Worm (Caenorhabditis elegans) whole organism, L4 larva: ENCODE measurements around the gene D1086.1.
A peak's percentile ranks its signal among the peaks of the same experiment; 100 is the strongest.

Experiments
- D1046.2 ChIP-seq: fragments of 200-800 bp; sonication (Bioruptor generic); IDR thresholded peaks from 2 replicates; pipeline ENCODE4 v1.3.6; 2022; ENCODE audit warnings: missing genetic modification characterization, missing compliant biosample characterization
- F44E2.7 ChIP-seq: fragments of 200-800 bp; sonication (Bioruptor generic); IDR thresholded peaks from 2 replicates; pipeline ENCODE4 v2.1.2; 2022; ENCODE audit warnings: missing genetic modification characterization, missing compliant biosample characterization
- R02D3.7 ChIP-seq: fragments of 150-350 bp; sonication (generic microtip); optimal IDR thresholded peaks from 3 replicates; lab custom pipeline; 2014; ENCODE audit warnings: missing biosample characterization, missing genetic modification characterization
- T26A8.4 ChIP-seq: fragments of 200-800 bp; sonication (Bioruptor generic); IDR thresholded peaks from 2 replicates; pipeline ENCODE4 v1.3.6; 2022; ENCODE audit warnings: missing genetic modification characterization, missing compliant biosample characterization
- Y105C5A.15 ChIP-seq: fragments of 200-800 bp; sonication (Bioruptor generic); IDR thresholded peaks from 2 replicates; pipeline ENCODE4 v1.3.6; 2022; ENCODE audit warnings: missing genetic modification characterization, missing compliant biosample characterization
- Y75B8A.6 ChIP-seq: fragments of 200-800 bp; sonication (Bioruptor generic); IDR thresholded peaks from 2 replicates; pipeline ENCODE4 v1.3.6; 2022; ENCODE audit warnings: missing genetic modification reagents, missing genetic modification characterization, missing compliant biosample characterization
- aha-1 ChIP-seq: fragments of 150-350 bp; peaks from one replicate; lab custom pipeline; 2014; ENCODE audit warnings: missing biosample characterization, missing genetic modification characterization
- ama-1 ChIP-seq: fragments of 150-350 bp; optimal IDR thresholded peaks from 2 replicates; lab custom pipeline; 2014; ENCODE audit warnings: inconsistent platforms, mixed read lengths
- ceh-20 ChIP-seq: fragments of 200-800 bp; sonication (Bioruptor generic); IDR thresholded peaks from 2 replicates; pipeline ENCODE4 v1.3.6; 2022; ENCODE audit warnings: missing genetic modification reagents, missing genetic modification characterization, missing compliant biosample characterization
- ceh-28 ChIP-seq: fragments of 150-350 bp; optimal IDR thresholded peaks from 2 replicates; lab custom pipeline; 2014; ENCODE audit warnings: missing biosample characterization, missing genetic modification reagents, missing genetic modification characterization
- ceh-32 ChIP-seq: sonication (generic microtip); optimal IDR thresholded peaks from 2 replicates; lab custom pipeline; 2016; ENCODE audit warnings: mild to moderate bottlenecking, missing genetic modification characterization, missing compliant biosample characterization; ENCODE audit not compliant: poor library complexity
- ceh-82 ChIP-seq: sonication (generic microtip); optimal IDR thresholded peaks from 2 replicates; lab custom pipeline; 2017; ENCODE audit warnings: missing biosample characterization, missing genetic modification characterization
- ces-1 ChIP-seq: fragments of 150-350 bp; sonication (generic microtip); optimal IDR thresholded peaks from 4 replicates; lab custom pipeline; 2014; ENCODE audit warnings: missing biosample characterization, missing genetic modification reagents, missing genetic modification characterization
- daf-16 ChIP-seq, 3 experiments: sonication (generic microtip); optimal IDR thresholded peaks; 2 replicates each; lab custom pipeline; 2016 to 2017; ENCODE audit warnings: missing genetic modification characterization in 3 of 3, missing genetic modification reagents in 3 of 3, mild to moderate bottlenecking in 2 of 3, missing compliant biosample characterization in 2 of 3, missing biosample characterization in 1 of 3, moderate library complexity in 1 of 3
- hlh-11 ChIP-seq: fragments of 200-800 bp; sonication (Bioruptor generic); optimal IDR thresholded peaks from 2 replicates; lab custom pipeline; 2018; ENCODE audit warnings: mild to moderate bottlenecking, missing genetic modification characterization, missing compliant biosample characterization
- hlh-30 ChIP-seq: sonication (generic microtip); optimal IDR thresholded peaks from 2 replicates; lab custom pipeline; 2017; ENCODE audit warnings: antibody characterized with exemption, mild to moderate bottlenecking, missing genetic modification characterization, missing compliant biosample characterization; ENCODE audit not compliant: insufficient read depth
- jun-1 ChIP-seq: fragments of 150-350 bp; optimal IDR thresholded peaks from 2 replicates; lab custom pipeline; 2014; ENCODE audit warnings: missing biosample characterization, missing genetic modification reagents, missing genetic modification characterization
- lin-29 ChIP-seq: fragments of 200-800 bp; sonication (Bioruptor generic); IDR thresholded peaks from 2 replicates; pipeline ENCODE4 v1.3.6; 2022; ENCODE audit warnings: missing genetic modification reagents, missing genetic modification characterization, missing compliant biosample characterization
- lin-38 ChIP-seq: fragments of 200-800 bp; sonication (Bioruptor generic); IDR thresholded peaks from 2 replicates; pipeline ENCODE4 v1.3.6; 2022; ENCODE audit warnings: missing genetic modification reagents, missing genetic modification characterization, missing compliant biosample characterization
- lsy-2 ChIP-seq, 2 experiments: fragments of 150-350 bp in 1 of 2; sonication (generic microtip) in 1 of 2; optimal IDR thresholded peaks; 2 replicates each; lab custom pipeline; 2014 to 2017; ENCODE audit warnings: missing biosample characterization in 2 of 2, missing genetic modification characterization in 2 of 2
- mdl-1 ChIP-seq, 2 experiments: fragments of 150-350 bp in 1 of 2; sonication (generic microtip) in 1 of 2; optimal IDR thresholded peaks; 2 replicates each; lab custom pipeline; 2014 to 2017; ENCODE audit warnings: missing biosample characterization in 2 of 2, missing genetic modification characterization in 2 of 2
- mdt-29 ChIP-seq: fragments of 200-800 bp; sonication (Bioruptor generic); IDR thresholded peaks from 2 replicates; pipeline ENCODE4 v1.3.6; 2022; ENCODE audit warnings: missing genetic modification reagents, missing genetic modification characterization, missing compliant biosample characterization
- mxl-3 ChIP-seq: fragments of 200-800 bp; sonication (Bioruptor generic); optimal IDR thresholded peaks from 2 replicates; lab custom pipeline; 2018; ENCODE audit warnings: mild to moderate bottlenecking, missing genetic modification characterization, missing compliant biosample characterization
- nhr-10 ChIP-seq: fragments of 150-350 bp; optimal IDR thresholded peaks from 2 replicates; lab custom pipeline; 2014; ENCODE audit warnings: missing biosample characterization, missing genetic modification characterization
- nhr-11 ChIP-seq: fragments of 150-350 bp; optimal IDR thresholded peaks from 2 replicates; lab custom pipeline; 2014; ENCODE audit warnings: missing biosample characterization, missing genetic modification characterization
- nhr-25 ChIP-seq: sonication (generic microtip); optimal IDR thresholded peaks from 2 replicates; lab custom pipeline; 2017; ENCODE audit warnings: missing genetic modification characterization, mild to moderate bottlenecking, missing compliant biosample characterization, antibody characterized with exemption, moderate library complexity, borderline replicate concordance; ENCODE audit not compliant: insufficient read depth
- nhr-28 ChIP-seq: fragments of 150-350 bp; optimal IDR thresholded peaks from 2 replicates; lab custom pipeline; 2014; ENCODE audit warnings: missing biosample characterization, missing genetic modification characterization
- pqm-1 ChIP-seq: sonication (generic microtip); optimal IDR thresholded peaks from 2 replicates; lab custom pipeline; 2017; ENCODE audit warnings: missing biosample characterization, missing genetic modification characterization
- skn-1 ChIP-seq: fragments of 150-350 bp; optimal IDR thresholded peaks from 2 replicates; lab custom pipeline; 2014; ENCODE audit warnings: missing biosample characterization, missing genetic modification characterization
- tag-97 ChIP-seq: fragments of 200-800 bp; sonication (Bioruptor generic); IDR thresholded peaks from 2 replicates; pipeline ENCODE4 v1.3.6; 2022; ENCODE audit warnings: missing genetic modification characterization, missing compliant biosample characterization
- tra-1 ChIP-seq: fragments of 200-800 bp; sonication (Bioruptor generic); IDR thresholded peaks from 2 replicates; pipeline ENCODE4 v1.3.6; 2022; ENCODE audit warnings: missing genetic modification reagents, missing genetic modification characterization, missing compliant biosample characterization
- unc-62 ChIP-seq, 3 experiments: fragments of 150-350 bp in 1 of 3; sonication (generic microtip); optimal IDR thresholded peaks in 2 of 3; peaks in 1 of 3; 1 replicate in 1 of 3; 2 replicates in 2 of 3; lab custom pipeline; 2014 to 2017; ENCODE audit warnings: missing biosample characterization in 3 of 3, missing genetic modification characterization in 3 of 3, missing genetic modification reagents in 3 of 3, missing genotype in 1 of 3
- zag-1 ChIP-seq: fragments of 150-350 bp; optimal IDR thresholded peaks from 2 replicates; lab custom pipeline; 2014; ENCODE audit warnings: missing biosample characterization, missing genetic modification characterization

Gene D1086.1

ce11 chrV:14094953-14095352, 3.7 kb upstream of the D1086.1 start:
- TF ChIP-seq skn-1 (tag; lab: Kevin White, UChicago) (no peak), Y75B8A.6 (no peak), ceh-28 (no peak), F44E2.7 (GFP tag; lab: Robert Waterston, UW) (no peak), tra-1 (GFP tag; lab: Robert Waterston, UW) (no peak), unc-62 (GFP tag; optimal IDR thresholded peaks at IDR 0.05 in 1 of 2; lab: Kevin White, UChicago) (peak in 1 of 2 experiments; percentile 81), unc-62 (tag; optimal IDR thresholded peaks at IDR 0.05; lab: Kevin White, UChicago) (no peak), nhr-25 (tag; lab: Kevin White, UChicago) (peak; percentile 35), mxl-3 (GFP tag; lab: Kevin White, UChicago) (peak; percentile 72), mdl-1 (tag; optimal IDR thresholded peaks at IDR 0.05; lab: Kevin White, UChicago) (peak in 1 of 2 experiments; percentile 41), aha-1 (tag; lab: Kevin White, UChicago) (peak; percentile 70), nhr-28 (peak; percentile 67), hlh-11 (tag; lab: Kevin White, UChicago) (peak; percentile 15), ceh-82 (tag; lab: Kevin White, UChicago) (no peak), ceh-20 (GFP tag; lab: Robert Waterston, UW) (peak; percentile 83), hlh-30 (tag; lab: Kevin White, UChicago) (peak; percentile 60), Y105C5A.15 (GFP tag; lab: Robert Waterston, UW) (no peak), T26A8.4 (no peak), nhr-11 (tag; lab: Kevin White, UChicago) (no peak)

- TF ChIP-seq unc-62 (GFP tag; optimal IDR thresholded peaks at IDR 0.05 in 1 of 2; lab: Kevin White, UChicago) = peak in 1 of 2 experiments; percentile 45
- no peak for TF ChIP-seq unc-62 (tag; optimal IDR thresholded peaks at IDR 0.05; lab: Kevin White, UChicago)
- TF ChIP-seq ces-1 (GFP tag; lab: Kevin White, UChicago) = no peak
- TF ChIP-seq, all 104 proteins: peak for 1
Observed at ce11 chrV:14097358-14097757, 1.3 kb upstream of the D1086.1 start.

ce11 chrV:14100886-14101285, 2.2 kb downstream of the D1086.1 start, which contains the start of gene D1086.12:
TSS of gene D1086.12 (plus strand) at chrV:14101186.
- TF ChIP-seq hlh-11 (tag; lab: Kevin White, UChicago) (peak; percentile 23), R02D3.7 (tag; lab: Kevin White, UChicago) (no peak), daf-16 (GFP tag; optimal IDR thresholded peaks at IDR 0.05; lab: Kevin White, UChicago) (peak in 1 of 2 experiments; percentile 59), daf-16 (tag; optimal IDR thresholded peaks at IDR 0.05; lab: Kevin White, UChicago) (no peak), jun-1 (tag; lab: Kevin White, UChicago) (no peak), ceh-32 (tag; lab: Kevin White, UChicago) (no peak)

ce11 chrV:14103970-14104369, 5.3 kb downstream of the D1086.1 start, which contains the start of gene D1086.9:
TSS of gene D1086.9 (plus strand) at chrV:14104270.
- no peak for TF ChIP-seq D1046.2
- no peak for TF ChIP-seq nhr-10 (tag; lab: Kevin White, UChicago)
- no peak for TF ChIP-seq nhr-28
- no peak for TF ChIP-seq aha-1 (tag; lab: Kevin White, UChicago)
- no peak for TF ChIP-seq lin-38 (GFP tag; lab: Robert Waterston, UW)
- TF ChIP-seq zag-1 (tag; lab: Kevin White, UChicago) = no peak
- no peak for TF ChIP-seq ceh-32 (tag; lab: Kevin White, UChicago)
- TF ChIP-seq tag-97 = no peak
- no peak for TF ChIP-seq pqm-1 (tag; lab: Kevin White, UChicago)
- TF ChIP-seq lin-29 (GFP tag; lab: Robert Waterston, UW) = no peak
- no peak for TF ChIP-seq ama-1 (lab: Kevin White, UChicago)
- TF ChIP-seq mdt-29 = no peak
- TF ChIP-seq lsy-2 (tag; optimal IDR thresholded peaks at IDR 0.05; lab: Kevin White, UChicago) = no peak
